Worm (Caenorhabditis elegans) whole organism, young adult: ENCODE measurements around the gene F32H5.3.

ENCODE experiments used
- C06A6.2 ChIP-seq: fragments of 200-800 bp; sonication (Bioruptor generic); conservative IDR thresholded peaks from 2 replicates; pipeline ENCODE4 v1.3.6; 2022; ENCODE audit warnings: missing genetic modification characterization, missing compliant biosample characterization
- T26A5.8 ChIP-seq: sonication (generic microtip); optimal IDR thresholded peaks from 2 replicates; lab custom pipeline; 2016; ENCODE audit warnings: missing genetic modification characterization, missing compliant biosample characterization
- ceh-79 ChIP-seq: sonication (generic microtip); optimal IDR thresholded peaks from 2 replicates; lab custom pipeline; 2017; ENCODE audit warnings: mild to moderate bottlenecking, missing genetic modification characterization, missing compliant biosample characterization
- chd-7 ChIP-seq: sonication (generic microtip); optimal IDR thresholded peaks from 2 replicates; lab custom pipeline; 2016; ENCODE audit warnings: mild to moderate bottlenecking, missing genetic modification characterization, moderate library complexity, missing compliant biosample characterization
- hlh-26 ChIP-seq: fragments of 200-800 bp; sonication (Bioruptor generic); conservative IDR thresholded peaks from 2 replicates; pipeline ENCODE4 v1.3.6; 2022; ENCODE audit warnings: missing genetic modification reagents, missing genetic modification characterization, missing compliant biosample characterization
- hmg-20 ChIP-seq: fragments of 200-800 bp; sonication (Bioruptor generic); IDR thresholded peaks from 2 replicates; pipeline ENCODE4 v1.3.6; 2022; ENCODE audit warnings: missing genetic modification reagents, missing genetic modification characterization, missing compliant biosample characterization
- hrde-1 ChIP-seq: sonication (generic microtip); optimal IDR thresholded peaks from 2 replicates; lab custom pipeline; 2016; ENCODE audit warnings: missing genetic modification characterization, mild to moderate bottlenecking, missing compliant biosample characterization, moderate library complexity, missing genotype, missing genetic modification reagents, borderline replicate concordance
- madf-10 ChIP-seq: sonication (generic microtip); optimal IDR thresholded peaks from 2 replicates; lab custom pipeline; 2016; ENCODE audit warnings: mild to moderate bottlenecking, missing genetic modification characterization, missing compliant biosample characterization
- sea-2 ChIP-seq: fragments of 200-800 bp; sonication (Bioruptor generic); IDR thresholded peaks from 2 replicates; pipeline ENCODE4 v1.3.6; 2022; ENCODE audit warnings: missing genetic modification characterization, missing compliant biosample characterization
- snpc-4 ChIP-seq, 5 experiments: fragments of 150-350 bp in 1 of 5; sonication (generic microtip) in 4 of 5; optimal IDR thresholded peaks; 2 replicates each; lab custom pipeline; 2014 to 2018; ENCODE audit warnings: missing genetic modification characterization in 5 of 5, missing biosample characterization in 3 of 5, antibody characterized with exemption in 2 of 5, mild to moderate bottlenecking in 2 of 5, missing compliant biosample characterization in 2 of 5, missing genotype in 2 of 5, moderate library complexity in 2 of 5, missing genetic modification reagents in 1 of 5
- sptf-2 ChIP-seq: fragments of 200-800 bp; sonication (Bioruptor generic); optimal IDR thresholded peaks from 2 replicates; lab custom pipeline; 2018; ENCODE audit warnings: mild to moderate bottlenecking, missing genetic modification characterization, missing compliant biosample characterization

DNA sequence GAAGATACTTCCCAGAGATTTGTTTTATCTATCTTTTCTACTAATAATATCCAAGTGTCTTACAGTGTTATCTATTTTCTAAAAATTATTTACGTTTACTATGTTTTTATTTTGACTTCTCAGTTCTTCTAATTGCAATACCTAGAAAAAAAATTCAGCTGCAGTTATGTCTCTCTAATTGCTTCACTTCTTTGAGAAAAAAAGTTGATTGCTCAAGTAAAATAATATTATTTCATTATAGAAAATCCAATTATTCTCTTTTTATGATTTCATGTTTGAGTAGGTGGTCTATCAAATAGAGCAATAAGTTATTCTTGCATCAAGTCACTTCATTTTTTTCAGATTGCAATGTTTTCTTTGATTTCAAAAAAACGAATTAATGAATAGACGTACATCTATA, 7.4 kb downstream of the F32H5.3 start:
- no peak for TF ChIP-seq C06A6.2 (GFP tag; lab: Robert Waterston, UW)
- TF ChIP-seq snpc-4 (GFP tag; optimal IDR thresholded peaks at IDR 0.05; lab: Kevin White, UChicago): no peak
- no peak for TF ChIP-seq snpc-4 (tag; optimal IDR thresholded peaks at IDR 0.05; lab: Kevin White, UChicago)
- no peak for TF ChIP-seq sea-2 (GFP tag; lab: Robert Waterston, UW)
- no peak for TF ChIP-seq T26A5.8
- TF ChIP-seq hrde-1: no peak
- TF ChIP-seq sptf-2: no peak
- no peak for TF ChIP-seq ceh-79
- TF ChIP-seq hmg-20 (GFP tag; lab: Robert Waterston, UW): no peak
- TF ChIP-seq madf-10 (tag; lab: Kevin White, UChicago): no peak
- TF ChIP-seq chd-7 (tag; lab: Kevin White, UChicago): no peak
- no peak for TF ChIP-seq hlh-26 (GFP tag; lab: Robert Waterston, UW)
